Fruit fly (Drosophila melanogaster) whole organism, prepupa: Measurements from ENCODE around the gene CG14712.

ENCODE experiments used
- Blimp-1 ChIP-seq: fragments of 200-800 bp; sonication (Bioruptor generic); optimal IDR thresholded peaks from 3 replicates; lab custom pipeline; 2017; ENCODE audit warnings: missing biosample characterization, missing genetic modification characterization, mild to moderate bottlenecking, moderate library complexity, missing genetic modification reagents
- CG10631 ChIP-seq: fragments of 200-800 bp; sonication (Bioruptor generic); optimal IDR thresholded peaks from 2 replicates; lab custom pipeline; 2016; ENCODE audit warnings: missing biosample characterization, missing genetic modification characterization
- CG10669 ChIP-seq: fragments of 200-800 bp; sonication (Bioruptor generic); optimal IDR thresholded peaks from 3 replicates; lab custom pipeline; 2018; ENCODE audit warnings: missing biosample characterization, mild to moderate bottlenecking, missing genetic modification characterization, moderate library complexity
- CG11902 ChIP-seq: fragments of 200-800 bp; sonication (Bioruptor generic); optimal IDR thresholded peaks from 3 replicates; lab custom pipeline; 2016; ENCODE audit warnings: missing biosample characterization, missing genetic modification characterization
- CG1621 ChIP-seq: fragments of 200-800 bp; sonication (Bioruptor generic); optimal IDR thresholded peaks from 3 replicates; lab custom pipeline; 2018; ENCODE audit warnings: missing biosample characterization, mild to moderate bottlenecking, missing genetic modification characterization
- CG16779 ChIP-seq: fragments of 200-800 bp; sonication (Bioruptor generic); optimal IDR thresholded peaks from 3 replicates; lab custom pipeline; 2017; ENCODE audit warnings: missing biosample characterization, mild to moderate bottlenecking, missing genetic modification characterization
- CG3032 ChIP-seq: fragments of 200-800 bp; optimal IDR thresholded peaks from 2 replicates; lab custom pipeline; 2019; ENCODE audit warnings: missing biosample characterization, mild to moderate bottlenecking, missing genetic modification characterization, moderate library complexity
- CG31627 ChIP-seq: fragments of 200-800 bp; sonication (Bioruptor generic); optimal IDR thresholded peaks from 3 replicates; lab custom pipeline; 2016; ENCODE audit warnings: missing biosample characterization, missing genetic modification characterization
- CG32006 ChIP-seq: fragments of 200-800 bp; sonication (Bioruptor generic); optimal IDR thresholded peaks from 3 replicates; lab custom pipeline; 2017; ENCODE audit warnings: missing biosample characterization, mild to moderate bottlenecking, missing genetic modification characterization
- CG3919 ChIP-seq: fragments of 200-800 bp; sonication (Bioruptor generic); optimal IDR thresholded peaks from 3 replicates; lab custom pipeline; 2016; ENCODE audit warnings: missing biosample characterization, missing genetic modification characterization
- CG4318 ChIP-seq: fragments of 200-800 bp; sonication (Bioruptor generic); optimal IDR thresholded peaks from 3 replicates; lab custom pipeline; 2017; ENCODE audit warnings: missing biosample characterization, mild to moderate bottlenecking, missing genetic modification characterization
- CG6276 ChIP-seq: fragments of 200-800 bp; sonication (Bioruptor generic); optimal IDR thresholded peaks from 2 replicates; lab custom pipeline; 2017; ENCODE audit warnings: missing biosample characterization, mild to moderate bottlenecking, missing genetic modification characterization
- CG6792 ChIP-seq: fragments of 200-800 bp; sonication (Bioruptor generic); optimal IDR thresholded peaks from 3 replicates; lab custom pipeline; 2016; ENCODE audit warnings: missing biosample characterization, missing genetic modification characterization
- CG6808 ChIP-seq: fragments of 200-800 bp; sonication (Bioruptor generic); optimal IDR thresholded peaks from 3 replicates; lab custom pipeline; 2017; ENCODE audit warnings: missing biosample characterization, missing genetic modification characterization, mild to moderate bottlenecking, moderate library complexity, missing genetic modification reagents
- CG6854 ChIP-seq: fragments of 200-800 bp; sonication (Bioruptor generic); optimal IDR thresholded peaks from 2 replicates; lab custom pipeline; 2017; ENCODE audit warnings: missing biosample characterization, mild to moderate bottlenecking, missing genetic modification characterization
- CG7368 ChIP-seq: fragments of 200-800 bp; sonication (Bioruptor generic); optimal IDR thresholded peaks from 3 replicates; lab custom pipeline; 2016; ENCODE audit warnings: missing biosample characterization, missing genetic modification characterization
- CG8119 ChIP-seq: fragments of 200-800 bp; sonication (Bioruptor generic); IDR thresholded peaks from 3 replicates; pipeline ENCODE4 v1.3.6; 2022; ENCODE audit warnings: missing biosample characterization, missing genetic modification characterization
- CG8319 ChIP-seq: fragments of 200-800 bp; sonication (Bioruptor generic); optimal IDR thresholded peaks from 3 replicates; lab custom pipeline; 2016; ENCODE audit warnings: missing biosample characterization, missing genetic modification characterization
- CG8632 ChIP-seq: fragments of 200-800 bp; sonication (Bioruptor generic); optimal IDR thresholded peaks from 3 replicates; lab custom pipeline; 2016; ENCODE audit warnings: missing biosample characterization, missing genetic modification characterization
- Eip78C ChIP-seq: fragments of 200-800 bp; sonication (Bioruptor generic); peaks from one replicate; lab custom pipeline; 2016; ENCODE audit warnings: missing biosample characterization, missing genetic modification characterization
- Eip93F ChIP-seq: fragments of 200-800 bp; sonication (Bioruptor generic); optimal IDR thresholded peaks from 2 replicates; lab custom pipeline; 2016; ENCODE audit warnings: missing biosample characterization, mild to moderate bottlenecking, missing genetic modification characterization
- Ets21C ChIP-seq: fragments of 200-800 bp; sonication (Bioruptor generic); optimal IDR thresholded peaks from 3 replicates; lab custom pipeline; 2016; ENCODE audit warnings: missing biosample characterization, missing genetic modification characterization
- Ets96B ChIP-seq: fragments of 200-800 bp; optimal IDR thresholded peaks from 2 replicates; lab custom pipeline; 2019; ENCODE audit warnings: missing biosample characterization, mild to moderate bottlenecking, missing genetic modification characterization, moderate library complexity
- Gug ChIP-seq: fragments of 200-800 bp; sonication (Bioruptor generic); IDR thresholded peaks from 2 replicates; pipeline ENCODE4 v1.3.6; 2022; ENCODE audit warnings: missing biosample characterization, missing genetic modification characterization
- Hr38 ChIP-seq: sonication (Bioruptor generic); optimal IDR thresholded peaks from 2 replicates; lab custom pipeline; 2016; ENCODE audit warnings: missing biosample characterization, missing genetic modification characterization
- Hr39 ChIP-seq: fragments of 200-800 bp; sonication (Bioruptor generic); optimal IDR thresholded peaks from 2 replicates; lab custom pipeline; 2016; ENCODE audit warnings: missing biosample characterization, missing genetic modification characterization
- Hr4 ChIP-seq: fragments of 200-800 bp; sonication (Bioruptor generic); optimal IDR thresholded peaks from 3 replicates; lab custom pipeline; 2016; ENCODE audit warnings: missing biosample characterization, missing genetic modification characterization
- Lpt ChIP-seq: fragments of 200-800 bp; sonication (Bioruptor generic); optimal IDR thresholded peaks from 3 replicates; lab custom pipeline; 2016; ENCODE audit warnings: missing biosample characterization, missing genetic modification characterization
- Met ChIP-seq: fragments of 200-800 bp; sonication (Bioruptor generic); optimal IDR thresholded peaks from 3 replicates; lab custom pipeline; 2016; ENCODE audit warnings: missing biosample characterization, missing genetic modification characterization
- OdsH ChIP-seq: fragments of 200-800 bp; sonication (Bioruptor generic); optimal IDR thresholded peaks from 3 replicates; lab custom pipeline; 2016; ENCODE audit warnings: missing biosample characterization, missing genetic modification characterization
- Smox ChIP-seq: fragments of 200-800 bp; sonication (Bioruptor generic); optimal IDR thresholded peaks from 3 replicates; lab custom pipeline; 2016; ENCODE audit warnings: missing biosample characterization, missing genetic modification characterization
- Sox14 ChIP-seq: fragments of 200-800 bp; sonication (Bioruptor generic); optimal IDR thresholded peaks from 3 replicates; lab custom pipeline; 2016; ENCODE audit warnings: missing biosample characterization, missing genetic modification characterization
- achi ChIP-seq: fragments of 200-800 bp; sonication (Bioruptor generic); optimal IDR thresholded peaks from 3 replicates; lab custom pipeline; 2016; ENCODE audit warnings: missing biosample characterization, missing genetic modification characterization
- acj6 ChIP-seq: fragments of 200-800 bp; sonication (Bioruptor generic); optimal IDR thresholded peaks from 3 replicates; lab custom pipeline; 2016; ENCODE audit warnings: missing biosample characterization, missing genetic modification characterization
- dac ChIP-seq: fragments of 200-800 bp; sonication (Bioruptor generic); optimal IDR thresholded peaks from 2 replicates; lab custom pipeline; 2017; ENCODE audit warnings: missing biosample characterization, mild to moderate bottlenecking, missing genetic modification characterization
- dsx ChIP-seq: fragments of 200-800 bp; optimal IDR thresholded peaks from 3 replicates; lab custom pipeline; 2019; ENCODE audit warnings: missing biosample characterization, mild to moderate bottlenecking, missing genetic modification characterization, moderate library complexity; ENCODE audit not compliant: poor library complexity, severe bottlenecking
- eg ChIP-seq: fragments of 200-800 bp; sonication (Bioruptor generic); IDR thresholded peaks from 3 replicates; pipeline ENCODE4 v1.3.6; 2022; ENCODE audit warnings: missing biosample characterization, missing genetic modification characterization
- esn ChIP-seq: fragments of 200-800 bp; sonication (Bioruptor generic); optimal IDR thresholded peaks from 2 replicates; lab custom pipeline; 2016; ENCODE audit warnings: missing biosample characterization, mild to moderate bottlenecking, missing genetic modification characterization, moderate library complexity
- fd59A ChIP-seq: fragments of 200-800 bp; sonication (Bioruptor generic); optimal IDR thresholded peaks from 2 replicates; lab custom pipeline; 2017; ENCODE audit warnings: missing biosample characterization, mild to moderate bottlenecking, missing genetic modification characterization, missing genetic modification reagents
- fd85E ChIP-seq: fragments of 200-800 bp; sonication (Bioruptor generic); optimal IDR thresholded peaks from 3 replicates; lab custom pipeline; 2016; ENCODE audit warnings: missing biosample characterization, missing genetic modification characterization
- fkh ChIP-seq: fragments of 200-800 bp; sonication (Bioruptor generic); optimal IDR thresholded peaks from 3 replicates; lab custom pipeline; 2017; ENCODE audit warnings: missing biosample characterization, mild to moderate bottlenecking, missing genetic modification characterization, moderate library complexity
- net ChIP-seq: fragments of 200-800 bp; sonication (Bioruptor generic); optimal IDR thresholded peaks from 3 replicates; lab custom pipeline; 2016; ENCODE audit warnings: missing biosample characterization, missing genetic modification characterization
- ss ChIP-seq, 2 experiments: fragments of 200-800 bp; sonication (Bioruptor generic); optimal IDR thresholded peaks; 2 replicates in 1 of 2; 3 replicates in 1 of 2; lab custom pipeline; 2017 to 2018; ENCODE audit warnings: mild to moderate bottlenecking in 2 of 2, missing biosample characterization in 2 of 2, missing genetic modification characterization in 2 of 2, moderate library complexity in 1 of 2
- svp ChIP-seq: fragments of 200-800 bp; sonication (Bioruptor generic); peaks from one replicate; lab custom pipeline; 2016; ENCODE audit warnings: missing biosample characterization, missing genetic modification characterization
- topi ChIP-seq: fragments of 200-800 bp; sonication (Bioruptor generic); optimal IDR thresholded peaks from 3 replicates; lab custom pipeline; 2016; ENCODE audit warnings: missing biosample characterization, missing genetic modification characterization
- vri ChIP-seq: fragments of 200-800 bp; sonication (Bioruptor generic); optimal IDR thresholded peaks from 3 replicates; lab custom pipeline; 2016; ENCODE audit warnings: missing biosample characterization, mild to moderate bottlenecking, missing genetic modification characterization

The CG14712 gene

DNA sequence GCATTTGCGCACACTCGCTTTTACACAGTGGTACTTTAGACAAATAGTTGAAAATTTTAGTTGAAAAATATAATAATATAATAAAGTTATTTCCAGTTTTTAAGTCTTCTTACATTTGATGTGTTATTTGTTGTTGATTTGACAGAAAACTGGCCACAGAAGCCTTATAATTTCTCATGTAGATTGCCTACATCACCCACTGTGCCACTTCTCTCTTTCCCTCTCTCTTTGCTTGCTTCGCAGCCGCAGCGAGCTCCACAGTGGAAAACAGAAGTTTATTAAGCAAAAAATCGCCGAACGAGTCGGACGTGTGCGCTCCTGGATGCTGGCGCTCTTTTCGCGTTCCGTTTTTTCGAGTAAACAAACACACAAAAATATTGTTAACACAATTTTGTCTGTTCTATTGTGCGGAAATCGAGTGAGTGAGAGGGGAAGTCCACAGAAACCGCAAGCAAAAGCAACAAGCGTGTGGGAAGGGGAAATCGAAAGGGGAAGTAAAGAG, 27.4 kb downstream of the CG14712 start, which contains the start of gene CG42327 (continued):
- TF ChIP-seq Sox14 (GFP tag; lab: Kevin White, UChicago): peak; percentile 94
- peak; percentile 81 to 85 for TF ChIP-seq ss (GFP tag; optimal IDR thresholded peaks at IDR 0.05; lab: Kevin White, UChicago)
- TF ChIP-seq Hr39 (GFP tag; lab: Kevin White, UChicago): peak; percentile 86
- TF ChIP-seq net (GFP tag; lab: Kevin White, UChicago): peak; percentile 98
- peak; percentile 97 for TF ChIP-seq CG10631
- peak; percentile 85 for TF ChIP-seq CG8319 (GFP tag; lab: Kevin White, UChicago)
- peak; percentile 93 for TF ChIP-seq Smox (GFP tag; lab: Kevin White, UChicago)
- peak; percentile 96 for TF ChIP-seq esn (GFP tag; lab: Kevin White, UChicago)
- TF ChIP-seq Blimp-1 (GFP tag; lab: Kevin White, UChicago): peak; percentile 96
- TF ChIP-seq CG4318 (GFP tag; lab: Kevin White, UChicago): peak; percentile 97
- TF ChIP-seq Gug: peak; percentile 92
- peak; percentile 94 for TF ChIP-seq Met (GFP tag; lab: Kevin White, UChicago)
- no peak for TF ChIP-seq Hr38 (GFP tag; lab: Kevin White, UChicago)
- peak; percentile 93 for TF ChIP-seq topi (GFP tag; lab: Kevin White, UChicago)
- TF ChIP-seq CG31627 (GFP tag; lab: Kevin White, UChicago): peak; percentile 90
- peak; percentile 88 for TF ChIP-seq CG3032 (tag; lab: Kevin White, UChicago)
- TF ChIP-seq achi (GFP tag; lab: Kevin White, UChicago): peak; percentile 97
- peak; percentile 83 for TF ChIP-seq CG6808 (GFP tag; lab: Kevin White, UChicago)
- TF ChIP-seq fd85E (GFP tag; lab: Kevin White, UChicago): peak; percentile 80
- peak; percentile 93 for TF ChIP-seq CG10669 (GFP tag; lab: Kevin White, UChicago)

DNA sequence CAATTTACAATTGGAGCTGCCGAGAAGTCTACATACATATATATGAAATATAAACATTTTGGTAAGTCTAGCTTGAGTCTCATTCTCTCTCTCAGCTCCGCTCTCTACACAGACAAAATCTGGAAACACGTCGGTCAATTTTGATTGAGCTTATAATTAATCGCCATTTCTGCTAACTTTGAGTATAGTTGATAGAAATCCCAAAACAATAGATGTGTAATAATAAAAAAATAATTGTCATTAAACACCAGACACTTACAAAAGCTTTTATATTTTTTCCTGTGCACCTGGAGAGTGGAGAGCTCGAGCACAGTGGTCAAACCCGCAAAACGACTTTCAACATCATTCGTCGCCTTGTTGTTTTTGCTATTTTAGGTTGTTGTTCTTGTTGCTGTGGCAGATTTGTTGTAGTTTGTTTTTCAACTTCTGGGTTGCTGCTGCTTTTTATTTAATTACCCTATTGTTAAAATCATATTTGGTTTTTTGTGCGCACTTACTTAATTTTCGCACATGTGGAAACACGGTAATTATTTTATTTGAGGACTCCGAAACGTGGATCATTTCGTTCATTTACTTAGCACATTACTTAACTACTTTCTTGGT, 28.2 kb downstream of the CG14712 start:
- TF ChIP-seq CG31627 (GFP tag; lab: Kevin White, UChicago) (peak; percentile 98), CG10631 (peak; percentile 99), eg (GFP tag; lab: Robert Waterston, UW) (peak; percentile 99), CG3032 (tag; lab: Kevin White, UChicago) (peak; percentile 99), acj6 (GFP tag; lab: Kevin White, UChicago) (peak; percentile 99), topi (GFP tag; lab: Kevin White, UChicago) (peak; percentile 99), dsx (GFP tag; lab: Kevin White, UChicago) (peak; percentile 98), CG4318 (GFP tag; lab: Kevin White, UChicago) (peak; percentile 98), CG8632 (GFP tag; lab: Kevin White, UChicago) (peak; percentile 99), CG1621 (tag; lab: Kevin White, UChicago) (peak; percentile 98), CG16779 (tag; lab: Kevin White, UChicago) (peak; percentile 98), Sox14 (GFP tag; lab: Kevin White, UChicago) (peak; percentile 99), CG6854 (GFP tag; lab: Kevin White, UChicago) (peak; percentile 93), fkh (peak; percentile 17), CG11902 (GFP tag; lab: Kevin White, UChicago) (peak; percentile 98), CG7368 (GFP tag; lab: Kevin White, UChicago) (peak; percentile 99), CG32006 (GFP tag; lab: Kevin White, UChicago) (peak; percentile 99), CG6276 (GFP tag; lab: Kevin White, UChicago) (peak; percentile 99), fd59A (GFP tag; lab: Kevin White, UChicago) (peak; percentile 99), Eip93F (GFP tag; lab: Kevin White, UChicago) (peak; percentile 96), Hr4 (GFP tag; lab: Kevin White, UChicago) (peak; percentile 99), Ets21C (GFP tag; lab: Kevin White, UChicago) (peak; percentile 97), dac (GFP tag; lab: Kevin White, UChicago) (peak; percentile 97), svp (GFP tag; lab: Kevin White, UChicago) (peak; percentile 99), CG10669 (GFP tag; lab: Kevin White, UChicago) (peak; percentile 99), Met (GFP tag; lab: Kevin White, UChicago) (peak; percentile 99), esn (GFP tag; lab: Kevin White, UChicago) (peak; percentile 99), Eip78C (GFP tag; lab: Kevin White, UChicago) (peak; percentile 100), vri (GFP tag; lab: Kevin White, UChicago) (peak; percentile 98), CG6808 (GFP tag; lab: Kevin White, UChicago) (peak; percentile 98), net (GFP tag; lab: Kevin White, UChicago) (peak; percentile 99), ss (GFP tag; optimal IDR thresholded peaks at IDR 0.05; lab: Kevin White, UChicago) (peak; percentile 98 to 99), CG3919 (GFP tag; lab: Kevin White, UChicago) (peak; percentile 99), CG6792 (GFP tag; lab: Kevin White, UChicago) (peak; percentile 99), OdsH (peak; percentile 99), Ets96B (tag; lab: Kevin White, UChicago) (peak; percentile 99), Lpt (GFP tag; lab: Kevin White, UChicago) (peak; percentile 99), CG8119 (GFP tag; lab: Robert Waterston, UW) (peak; percentile 99)
